Worm (Caenorhabditis elegans) whole organism, L4 larva: Measurements from ENCODE around the gene Y49G5A.1.

Source experiments
- D1046.2 ChIP-seq: fragments of 200-800 bp; sonication (Bioruptor generic); IDR thresholded peaks from 2 replicates; pipeline ENCODE4 v1.3.6; 2022; ENCODE audit warnings: missing genetic modification characterization, missing compliant biosample characterization
- F26F4.8 ChIP-seq: fragments of 200-800 bp; sonication (Bioruptor generic); conservative IDR thresholded peaks from 2 replicates; pipeline ENCODE4 v1.3.6; 2022; ENCODE audit warnings: missing genetic modification characterization, missing compliant biosample characterization
- F44E2.7 ChIP-seq: fragments of 200-800 bp; sonication (Bioruptor generic); IDR thresholded peaks from 2 replicates; pipeline ENCODE4 v2.1.2; 2022; ENCODE audit warnings: missing genetic modification characterization, missing compliant biosample characterization
- T20F7.1 ChIP-seq: fragments of 200-800 bp; sonication (Bioruptor generic); optimal IDR thresholded peaks from 2 replicates; lab custom pipeline; 2018; ENCODE audit warnings: mild to moderate bottlenecking, missing genetic modification characterization, missing compliant biosample characterization
- T26A8.4 ChIP-seq: fragments of 200-800 bp; sonication (Bioruptor generic); IDR thresholded peaks from 2 replicates; pipeline ENCODE4 v1.3.6; 2022; ENCODE audit warnings: missing genetic modification characterization, missing compliant biosample characterization
- Y48G9A.11 ChIP-seq: fragments of 200-800 bp; sonication (Bioruptor generic); IDR thresholded peaks from 2 replicates; pipeline ENCODE4 v1.3.6; 2022; ENCODE audit warnings: missing genetic modification reagents, missing genetic modification characterization, missing compliant biosample characterization
- Y75B8A.6 ChIP-seq: fragments of 200-800 bp; sonication (Bioruptor generic); IDR thresholded peaks from 2 replicates; pipeline ENCODE4 v1.3.6; 2022; ENCODE audit warnings: missing genetic modification reagents, missing genetic modification characterization, missing compliant biosample characterization
- ZK546.5 ChIP-seq, 2 experiments: sonication (generic microtip); optimal IDR thresholded peaks; 2 replicates each; lab custom pipeline; 2017; ENCODE audit warnings: missing biosample characterization in 2 of 2, missing genetic modification characterization in 2 of 2
- aly-2 ChIP-seq: sonication (generic microtip); optimal IDR thresholded peaks from 2 replicates; lab custom pipeline; 2018; ENCODE audit warnings: missing biosample characterization, missing genetic modification characterization
- ceh-20 ChIP-seq: fragments of 200-800 bp; sonication (Bioruptor generic); IDR thresholded peaks from 2 replicates; pipeline ENCODE4 v1.3.6; 2022; ENCODE audit warnings: missing genetic modification reagents, missing genetic modification characterization, missing compliant biosample characterization
- ceh-62 ChIP-seq: sonication (generic microtip); optimal IDR thresholded peaks from 2 replicates; lab custom pipeline; 2017; ENCODE audit warnings: missing biosample characterization, missing genetic modification characterization
- ces-1 ChIP-seq: fragments of 150-350 bp; sonication (generic microtip); optimal IDR thresholded peaks from 4 replicates; lab custom pipeline; 2014; ENCODE audit warnings: missing biosample characterization, missing genetic modification reagents, missing genetic modification characterization
- daf-16 ChIP-seq, 3 experiments: sonication (generic microtip); optimal IDR thresholded peaks; 2 replicates each; lab custom pipeline; 2016 to 2017; ENCODE audit warnings: missing genetic modification characterization in 3 of 3, missing genetic modification reagents in 3 of 3, mild to moderate bottlenecking in 2 of 3, missing compliant biosample characterization in 2 of 3, missing biosample characterization in 1 of 3, moderate library complexity in 1 of 3
- daf-8 ChIP-seq: fragments of 200-800 bp; sonication (Bioruptor generic); IDR thresholded peaks from 2 replicates; pipeline ENCODE4 v1.3.6; 2022; ENCODE audit warnings: missing genetic modification characterization, missing compliant biosample characterization
- dmd-6 ChIP-seq: fragments of 200-800 bp; sonication (Bioruptor generic); IDR thresholded peaks from 2 replicates; pipeline ENCODE4 v1.3.6; 2022; ENCODE audit warnings: missing genetic modification reagents, missing genetic modification characterization, missing compliant biosample characterization
- dmd-8 ChIP-seq: fragments of 200-800 bp; sonication (Bioruptor generic); IDR thresholded peaks from 2 replicates; pipeline ENCODE4 v1.3.6; 2022; ENCODE audit warnings: missing genetic modification characterization, missing compliant biosample characterization
- dpl-1 ChIP-seq: fragments of 150-350 bp; optimal IDR thresholded peaks from 2 replicates; lab custom pipeline; 2014; ENCODE audit warnings: missing biosample characterization, missing genetic modification reagents, missing genetic modification characterization
- egl-27 ChIP-seq: sonication (generic microtip); optimal IDR thresholded peaks from 3 replicates; lab custom pipeline; 2017; ENCODE audit warnings: missing biosample characterization, missing genetic modification reagents, missing genetic modification characterization
- fkh-10 ChIP-seq: fragments of 150-350 bp; optimal IDR thresholded peaks from 2 replicates; lab custom pipeline; 2014; ENCODE audit warnings: missing biosample characterization, missing genetic modification reagents, missing genetic modification characterization
- gei-8 ChIP-seq: fragments of 200-800 bp; sonication (Bioruptor generic); optimal IDR thresholded peaks from 2 replicates; lab custom pipeline; 2018; ENCODE audit warnings: mild to moderate bottlenecking, missing genetic modification characterization, missing compliant biosample characterization
- hlh-11 ChIP-seq: fragments of 200-800 bp; sonication (Bioruptor generic); optimal IDR thresholded peaks from 2 replicates; lab custom pipeline; 2018; ENCODE audit warnings: mild to moderate bottlenecking, missing genetic modification characterization, missing compliant biosample characterization
- hlh-30 ChIP-seq: sonication (generic microtip); optimal IDR thresholded peaks from 2 replicates; lab custom pipeline; 2017; ENCODE audit warnings: antibody characterized with exemption, mild to moderate bottlenecking, missing genetic modification characterization, missing compliant biosample characterization; ENCODE audit not compliant: insufficient read depth
- hmg-1.1 ChIP-seq: fragments of 200-800 bp; sonication (Bioruptor generic); IDR thresholded peaks from 2 replicates; pipeline ENCODE4 v1.3.6; 2022; ENCODE audit warnings: missing genetic modification reagents, missing genetic modification characterization, missing compliant biosample characterization
- jun-1 ChIP-seq: fragments of 150-350 bp; optimal IDR thresholded peaks from 2 replicates; lab custom pipeline; 2014; ENCODE audit warnings: missing biosample characterization, missing genetic modification reagents, missing genetic modification characterization
- lim-7 ChIP-seq: fragments of 200-800 bp; sonication (Bioruptor generic); IDR thresholded peaks from 2 replicates; pipeline ENCODE4 v1.3.6; 2022; ENCODE audit warnings: missing genetic modification characterization, missing compliant biosample characterization
- lin-29 ChIP-seq: fragments of 200-800 bp; sonication (Bioruptor generic); IDR thresholded peaks from 2 replicates; pipeline ENCODE4 v1.3.6; 2022; ENCODE audit warnings: missing genetic modification reagents, missing genetic modification characterization, missing compliant biosample characterization
- lin-38 ChIP-seq: fragments of 200-800 bp; sonication (Bioruptor generic); IDR thresholded peaks from 2 replicates; pipeline ENCODE4 v1.3.6; 2022; ENCODE audit warnings: missing genetic modification reagents, missing genetic modification characterization, missing compliant biosample characterization
- lin-39 ChIP-seq: fragments of 150-350 bp; optimal IDR thresholded peaks from 2 replicates; lab custom pipeline; 2014; ENCODE audit warnings: missing biosample characterization, missing genetic modification reagents, missing genetic modification characterization
- lir-3 ChIP-seq: sonication (generic microtip); optimal IDR thresholded peaks from 2 replicates; lab custom pipeline; 2016; ENCODE audit warnings: mild to moderate bottlenecking, missing genetic modification characterization, missing compliant biosample characterization
- mep-1 ChIP-seq: fragments of 150-350 bp; sonication (generic microtip); optimal IDR thresholded peaks from 3 replicates; lab custom pipeline; 2014; ENCODE audit warnings: missing biosample characterization, missing genetic modification characterization
- mes-2 ChIP-seq: sonication (generic microtip); optimal IDR thresholded peaks from 2 replicates; lab custom pipeline; 2016; ENCODE audit warnings: missing genotype, mild to moderate bottlenecking, missing genetic modification characterization, missing compliant biosample characterization; ENCODE audit not compliant: poor library complexity, severe bottlenecking
- mxl-2 ChIP-seq: fragments of 200-800 bp; sonication (Bioruptor generic); conservative IDR thresholded peaks from 2 replicates; pipeline ENCODE4 v1.3.6; 2022; ENCODE audit warnings: missing genetic modification reagents, missing genetic modification characterization, missing compliant biosample characterization
- nhr-102 ChIP-seq: sonication (generic microtip); optimal IDR thresholded peaks from 2 replicates; lab custom pipeline; 2016; ENCODE audit warnings: mild to moderate bottlenecking, missing genetic modification characterization, moderate library complexity, missing compliant biosample characterization
- nhr-111 ChIP-seq: fragments of 200-800 bp; sonication (Bioruptor generic); optimal IDR thresholded peaks from 2 replicates; lab custom pipeline; 2018; ENCODE audit warnings: mild to moderate bottlenecking, missing genetic modification characterization, missing compliant biosample characterization
- nhr-25 ChIP-seq: sonication (generic microtip); optimal IDR thresholded peaks from 2 replicates; lab custom pipeline; 2017; ENCODE audit warnings: missing genetic modification characterization, mild to moderate bottlenecking, missing compliant biosample characterization, antibody characterized with exemption, moderate library complexity, borderline replicate concordance; ENCODE audit not compliant: insufficient read depth
- nhr-42 ChIP-seq: fragments of 200-800 bp; sonication (Bioruptor generic); IDR thresholded peaks from 2 replicates; pipeline ENCODE4 v1.3.6; 2022; ENCODE audit warnings: missing genetic modification characterization, missing compliant biosample characterization
- nhr-48 ChIP-seq: sonication (generic microtip); optimal IDR thresholded peaks from 2 replicates; lab custom pipeline; 2016; ENCODE audit warnings: mild to moderate bottlenecking, missing genetic modification characterization, missing compliant biosample characterization
- nhr-6 ChIP-seq: fragments of 150-350 bp; optimal IDR thresholded peaks from 2 replicates; lab custom pipeline; 2014; ENCODE audit warnings: missing biosample characterization, missing genetic modification characterization
- nhr-76 ChIP-seq: fragments of 150-350 bp; optimal IDR thresholded peaks from 2 replicates; lab custom pipeline; 2014; ENCODE audit warnings: missing biosample characterization, missing genetic modification characterization
- nhr-77 ChIP-seq: fragments of 150-350 bp; optimal IDR thresholded peaks from 2 replicates; lab custom pipeline; 2014; ENCODE audit warnings: missing biosample characterization, missing genetic modification characterization
- pha-4 ChIP-seq, 2 experiments: fragments of 150-350 bp in 1 of 2; fragments of 200-800 bp in 1 of 2; sonication (Bioruptor generic) in 1 of 2; IDR thresholded peaks in 1 of 2; optimal IDR thresholded peaks in 1 of 2; 2 replicates each; pipeline versions ENCODE4 v1.3.6 to Lab custom; 2014 to 2022; ENCODE audit warnings: missing genetic modification characterization in 2 of 2, missing genetic modification reagents in 2 of 2, missing biosample characterization in 1 of 2, missing compliant biosample characterization in 1 of 2
- php-3 ChIP-seq: fragments of 200-800 bp; sonication (Bioruptor generic); IDR thresholded peaks from 2 replicates; pipeline ENCODE4 v1.3.6; 2022; ENCODE audit warnings: missing genetic modification reagents, missing genetic modification characterization, missing compliant biosample characterization
- pqm-1 ChIP-seq: sonication (generic microtip); optimal IDR thresholded peaks from 2 replicates; lab custom pipeline; 2017; ENCODE audit warnings: missing biosample characterization, missing genetic modification characterization
- sdz-12 ChIP-seq: fragments of 200-800 bp; sonication (Bioruptor generic); optimal IDR thresholded peaks from 2 replicates; lab custom pipeline; 2018; ENCODE audit warnings: mild to moderate bottlenecking, missing genetic modification characterization, missing compliant biosample characterization
- set-16 ChIP-seq: fragments of 200-800 bp; sonication (Bioruptor generic); IDR thresholded peaks from 2 replicates; pipeline ENCODE4 v1.3.6; 2022; ENCODE audit warnings: missing genetic modification reagents, missing genetic modification characterization, missing compliant biosample characterization
- spr-1 ChIP-seq: sonication (generic microtip); optimal IDR thresholded peaks from 2 replicates; lab custom pipeline; 2016; ENCODE audit warnings: mild to moderate bottlenecking, missing genetic modification characterization, missing compliant biosample characterization
- tra-1 ChIP-seq: fragments of 200-800 bp; sonication (Bioruptor generic); IDR thresholded peaks from 2 replicates; pipeline ENCODE4 v1.3.6; 2022; ENCODE audit warnings: missing genetic modification reagents, missing genetic modification characterization, missing compliant biosample characterization
- unc-130 ChIP-seq: sonication (generic microtip); optimal IDR thresholded peaks from 2 replicates; lab custom pipeline; 2016; ENCODE audit warnings: missing genetic modification reagents, missing genetic modification characterization, missing compliant biosample characterization
- unc-39 ChIP-seq: sonication (generic microtip); optimal IDR thresholded peaks from 2 replicates; lab custom pipeline; 2017; ENCODE audit warnings: missing biosample characterization, missing genetic modification characterization

Y49G5A.1 gene

ce11 chrV:5275426-5276007, 11.7 kb downstream of the Y49G5A.1 start:
- TF ChIP-seq ZK546.5 (tag; optimal IDR thresholded peaks at IDR 0.05; lab: Kevin White, UChicago) (no peak), php-3 (GFP tag; lab: Robert Waterston, UW) (no peak), hmg-1.1 (GFP tag; lab: Robert Waterston, UW) (no peak), D1046.2 (GFP tag; lab: Robert Waterston, UW) (no peak), ceh-20 (GFP tag; lab: Robert Waterston, UW) (no peak), lin-29 (no peak), dmd-8 (GFP tag; lab: Robert Waterston, UW) (0 out of 2 replicates have a peak, but pooled peaks have one; percentile 22), hlh-11 (tag; lab: Kevin White, UChicago) (no peak), ces-1 (GFP tag; lab: Kevin White, UChicago) (no peak), pqm-1 (tag; lab: Kevin White, UChicago) (no peak), dmd-6 (GFP tag; lab: Robert Waterston, UW) (no peak), ceh-62 (tag; lab: Kevin White, UChicago) (no peak), T20F7.1 (no peak), nhr-102 (tag; lab: Kevin White, UChicago) (peak; percentile 53), nhr-48 (tag; lab: Kevin White, UChicago) (no peak), Y75B8A.6 (0 out of 2 replicates have a peak, but pooled peaks have one; percentile 5), mes-2 (tag; lab: Kevin White, UChicago) (peak; percentile 14), tra-1 (GFP tag; lab: Robert Waterston, UW) (no peak), nhr-77 (tag; lab: Kevin White, UChicago) (no peak), nhr-42 (GFP tag; lab: Robert Waterston, UW) (no peak), nhr-111 (peak; percentile 12), egl-27 (no peak), mep-1 (tag; lab: Kevin White, UChicago) (no peak), lin-38 (no peak), nhr-25 (tag; lab: Kevin White, UChicago) (no peak), jun-1 (no peak), gei-8 (GFP tag; lab: Kevin White, UChicago) (no peak), mxl-2 (no peak), set-16 (GFP tag; lab: Robert Waterston, UW) (no peak), lir-3 (tag; lab: Kevin White, UChicago) (no peak), sdz-12 (no peak), fkh-10 (GFP tag; lab: Kevin White, UChicago) (no peak), F26F4.8 (GFP tag; lab: Robert Waterston, UW) (no peak), nhr-6 (tag; lab: Kevin White, UChicago) (no peak), pha-4 (GFP tag; IDR thresholded peaks at IDR 0.05; lab: Robert Waterston, UW) (no peak; the same call in 1 of the 2 replicates), pha-4 (tag; optimal IDR thresholded peaks at IDR 0.05; lab: Kevin White, UChicago) (no peak), unc-130 (GFP tag; lab: Kevin White, UChicago) (no peak), spr-1 (no peak), Y48G9A.11 (GFP tag; lab: Robert Waterston, UW) (no peak), F44E2.7 (no peak), T26A8.4 (GFP tag; lab: Robert Waterston, UW) (peak; percentile 66), lin-39 (tag; lab: Kevin White, UChicago) (no peak), nhr-76 (no peak), daf-16 (GFP tag; optimal IDR thresholded peaks at IDR 0.05; lab: Kevin White, UChicago) (peak in 1 of 2 experiments; percentile 82), daf-16 (tag; optimal IDR thresholded peaks at IDR 0.05; lab: Kevin White, UChicago) (peak; percentile 31), lim-7 (GFP tag; lab: Robert Waterston, UW) (no peak), unc-39 (tag; lab: Kevin White, UChicago) (no peak), daf-8 (GFP tag; lab: Robert Waterston, UW) (no peak), aly-2 (tag; lab: Kevin White, UChicago) (no peak), dpl-1 (GFP tag; lab: Kevin White, UChicago) (peak; percentile 0), hlh-30 (tag; lab: Kevin White, UChicago) (no peak)
